Worm (Caenorhabditis elegans): ENCODE data around the gene T20B12.5.
A peak's percentile ranks its signal among the peaks of the same experiment; 100 is the strongest.

- TF ChIP-seq nhr-25 (tag; optimal IDR thresholded peaks at IDR 0.05; ENCODE audit: borderline replicate concordance, insufficient read depth) (no peak), ceh-32 (tag; optimal IDR thresholded peaks at IDR 0.05; ENCODE audit: poor library complexity) (no peak), ceh-62 (tag; optimal IDR thresholded peaks at IDR 0.05) (no peak), snpc-1.2 (GFP tag; IDR thresholded peaks at IDR 0.05) (peak; percentile 40; the same call in 1 of the 2 replicates), mdt-29 (GFP tag; IDR thresholded peaks at IDR 0.05) (no peak), zfp-3 (GFP tag; conservative IDR thresholded peaks at IDR 0.05) (peak; percentile 70; the same call in 1 of the 2 replicates), egl-27 (tag; optimal IDR thresholded peaks at IDR 0.05) (no peak), spr-3 (GFP tag; optimal IDR thresholded peaks at IDR 0.05) (no peak), duxl-1 (tag; optimal IDR thresholded peaks at IDR 0.05; ENCODE audit: poor library complexity) (peak; percentile 47)
These were observed 2.6 kb upstream of the T20B12.5 start for ce11 chrIII:7369394-7370024.
